Fruit fly (Drosophila melanogaster) S2 (cell line): ENCODE results near the gene CG15891.

ENCODE experiments used
- CG8478 ChIP-seq: fragments of >200 bp; optimal IDR thresholded peaks from 2 replicates; lab custom pipeline; 2018
- CTCF ChIP-seq, 2 experiments: fragments of >200 bp; optimal IDR thresholded peaks; 2 replicates each; lab custom pipeline; 2018

DNA sequence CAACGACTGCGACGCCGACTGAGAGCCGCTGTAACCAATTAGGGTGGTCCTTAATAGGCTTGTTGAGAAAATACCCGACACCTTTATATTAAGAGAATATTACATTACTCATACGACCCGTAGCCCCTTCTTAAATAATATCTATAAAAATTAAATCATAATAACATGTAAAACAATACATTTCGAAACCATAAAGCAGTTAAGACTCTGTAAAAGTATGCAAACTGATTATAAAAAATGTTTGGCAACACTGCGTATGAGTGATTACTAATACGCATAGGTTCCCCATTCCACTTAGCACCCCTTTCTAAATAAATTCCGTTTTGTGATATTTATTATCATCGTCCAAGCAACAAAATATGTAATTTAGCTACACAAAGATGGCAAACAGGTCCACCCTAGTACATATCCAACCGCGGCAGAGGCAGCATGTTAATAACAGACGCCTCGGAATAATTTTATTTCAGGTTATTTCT lies 45.5 kb upstream of the CG15891 start:
- TF ChIP-seq CTCF (optimal IDR thresholded peaks at IDR 0.05; lab: Kevin White, UChicago): no peak
- no peak for TF ChIP-seq CG8478 (lab: Kevin White, UChicago)
